Fruit fly (Drosophila melanogaster): ENCODE results near the gene Gr98d.

The Gr98d gene

dm6 chr3R:27517157-27517556 is 28.7 kb upstream of the Gr98d start, which contains the start of gene CG13972:
TSS of gene CG13972 (minus strand) at chr3R:27517257.
- no peak for TF ChIP-seq Hr38 (GFP tag; optimal IDR thresholded peaks at IDR 0.05)
- TF ChIP-seq CG7368 (GFP tag; optimal IDR thresholded peaks at IDR 0.05), result no peak
- no peak for TF ChIP-seq CG11294 (GFP tag; IDR thresholded peaks at IDR 0.05)
- no peak for TF ChIP-seq Smox (GFP tag; optimal IDR thresholded peaks at IDR 0.05)
- TF ChIP-seq vri (GFP tag; optimal IDR thresholded peaks at IDR 0.05), result no peak
- TF ChIP-seq svp (GFP tag), result no peak
- TF ChIP-seq Eip78C (GFP tag), result no peak
- no peak for TF ChIP-seq CG16779 (tag; optimal IDR thresholded peaks at IDR 0.05)

- TF ChIP-seq CG11762 (GFP tag; optimal IDR thresholded peaks at IDR 0.05; ENCODE audit: insufficient read depth) (no peak), svp (GFP tag) (peak; percentile 58)
Observed at dm6 chr3R:27519879-27520278, 26.0 kb upstream of the Gr98d start.

dm6 chr3R:27520415-27520916 is 25.4 kb upstream of the Gr98d start, which contains the start of gene CG12885:
TSS of gene CG12885 (plus strand) at chr3R:27520866.
- TF ChIP-seq Sox15 (GFP tag; optimal IDR thresholded peaks at IDR 0.05), result no peak
- TF ChIP-seq CG3919 (GFP tag; optimal IDR thresholded peaks at IDR 0.05), result no peak

dm6 chr3R:27533225-27533624 is 12.6 kb upstream of the Gr98d start:
- no peak for TF ChIP-seq topi (GFP tag; optimal IDR thresholded peaks at IDR 0.05)
- no peak for TF ChIP-seq lz (GFP tag; optimal IDR thresholded peaks at IDR 0.05)
- TF ChIP-seq Sox15 (GFP tag; optimal IDR thresholded peaks at IDR 0.05), result no peak
- no peak for TF ChIP-seq Hr4 (GFP tag; optimal IDR thresholded peaks at IDR 0.05)
- TF ChIP-seq fkh (GFP tag; optimal IDR thresholded peaks at IDR 0.05), result no peak
- no peak for TF ChIP-seq CG10631 (GFP tag; optimal IDR thresholded peaks at IDR 0.05)
- TF ChIP-seq CG11902 (GFP tag; optimal IDR thresholded peaks at IDR 0.05), result no peak
- no peak for TF ChIP-seq Eip78C (GFP tag)
- no peak for TF ChIP-seq Hr39 (GFP tag; optimal IDR thresholded peaks at IDR 0.05)
- no peak for TF ChIP-seq Eip75B (GFP tag; optimal IDR thresholded peaks at IDR 0.05)
- no peak for TF ChIP-seq salr (GFP tag; optimal IDR thresholded peaks at IDR 0.05)
- no peak for TF ChIP-seq pdm3 (GFP tag; optimal IDR thresholded peaks at IDR 0.05)
- no peak for TF ChIP-seq CG15336 (GFP tag; IDR thresholded peaks at IDR 0.05)
- TF ChIP-seq cyc (GFP tag; optimal IDR thresholded peaks at IDR 0.05), result no peak
- TF ChIP-seq Eip93F (GFP tag; optimal IDR thresholded peaks at IDR 0.05), result no peak

- TF ChIP-seq Eip75B (GFP tag; optimal IDR thresholded peaks at IDR 0.05) (no peak), CG8319 (GFP tag; optimal IDR thresholded peaks at IDR 0.05) (no peak), Gug (GFP tag; IDR thresholded peaks at IDR 0.05) (no peak), CG31627 (GFP tag; optimal IDR thresholded peaks at IDR 0.05) (no peak)
Observed at dm6 chr3R:27542197-27542596, 3.7 kb upstream of the Gr98d start, which contains the start of gene Gr98b. TSS of gene Gr98b (plus strand) at chr3R:27542497.

dm6 chr3R:27544143-27544542 is 1.7 kb upstream of the Gr98d start, which contains the start of gene Gr98c:
TSS of gene Gr98c (plus strand) at chr3R:27544443.
- TF ChIP-seq Eip75B (GFP tag; optimal IDR thresholded peaks at IDR 0.05) (no peak), achi (GFP tag; optimal IDR thresholded peaks at IDR 0.05) (no peak), svp (GFP tag) (no peak), Eip78C (GFP tag) (no peak), CG11294 (GFP tag; IDR thresholded peaks at IDR 0.05) (no peak), fd85E (GFP tag; optimal IDR thresholded peaks at IDR 0.05) (no peak), Hr39 (GFP tag; optimal IDR thresholded peaks at IDR 0.05) (no peak), fd59A (GFP tag; optimal IDR thresholded peaks at IDR 0.05) (no peak), pdm3 (GFP tag; optimal IDR thresholded peaks at IDR 0.05) (no peak), dsx (GFP tag; optimal IDR thresholded peaks at IDR 0.05; ENCODE audit: poor library complexity, severe bottlenecking) (no peak), CG32006 (GFP tag; optimal IDR thresholded peaks at IDR 0.05) (no peak), vri (GFP tag; optimal IDR thresholded peaks at IDR 0.05) (no peak), esn (GFP tag; optimal IDR thresholded peaks at IDR 0.05) (no peak), CG34406 (GFP tag; optimal IDR thresholded peaks at IDR 0.05) (no peak), CG6163 (GFP tag; IDR thresholded peaks at IDR 0.05) (no peak), salr (GFP tag; optimal IDR thresholded peaks at IDR 0.05) (no peak), Gug (GFP tag; IDR thresholded peaks at IDR 0.05) (no peak), CG6792 (GFP tag; optimal IDR thresholded peaks at IDR 0.05) (no peak), net (GFP tag; optimal IDR thresholded peaks at IDR 0.05) (no peak)

All from whole organism, prepupa.